Fruit fly (Drosophila melanogaster) whole organism, embryonic: Measurements from ENCODE around the gene CG33647.

Experiments used
- Asciz ChIP-seq: fragments of 200-800 bp; sonication (Bioruptor generic); optimal IDR thresholded peaks from 2 replicates; lab custom pipeline; 2017; ENCODE audit warnings: missing biosample characterization, mild to moderate bottlenecking, missing genetic modification characterization, missing genetic modification reagents
- Blimp-1 ChIP-seq: fragments of 200-800 bp; sonication (Bioruptor generic); optimal IDR thresholded peaks from 3 replicates; lab custom pipeline; 2018; ENCODE audit warnings: missing biosample characterization, missing genetic modification characterization, mild to moderate bottlenecking, moderate library complexity, missing genetic modification reagents
- CG10274 ChIP-seq: fragments of 200-800 bp; sonication (Bioruptor generic); optimal IDR thresholded peaks from 3 replicates; lab custom pipeline; 2017; ENCODE audit warnings: missing biosample characterization, mild to moderate bottlenecking, missing genetic modification characterization
- CG10366 ChIP-seq: fragments of 200-800 bp; sonication (Bioruptor generic); IDR thresholded peaks from 2 replicates; pipeline ENCODE4 v1.3.6; 2022; ENCODE audit warnings: missing biosample characterization, missing genetic modification characterization
- CG10431 ChIP-seq: fragments of 200-800 bp; sonication (Bioruptor generic); optimal IDR thresholded peaks from 3 replicates; lab custom pipeline; 2018; ENCODE audit warnings: missing biosample characterization, mild to moderate bottlenecking, missing genetic modification characterization
- CG11504 ChIP-seq: fragments of 200-800 bp; sonication (Bioruptor generic); optimal IDR thresholded peaks from 3 replicates; lab custom pipeline; 2019; ENCODE audit warnings: missing biosample characterization, mild to moderate bottlenecking, missing genetic modification characterization, moderate library complexity
- CG12659 ChIP-seq: fragments of 200-800 bp; sonication (Bioruptor generic); optimal IDR thresholded peaks from 3 replicates; lab custom pipeline; 2017; ENCODE audit warnings: mild to moderate bottlenecking, missing biosample characterization, missing genetic modification reagents, missing genetic modification characterization
- CG13287 ChIP-seq: fragments of 200-800 bp; sonication (Bioruptor generic); IDR thresholded peaks from 2 replicates; pipeline ENCODE4 v1.3.6; 2022; ENCODE audit warnings: missing biosample characterization, missing genetic modification characterization; ENCODE audit not compliant: partially characterized antibody
- CG13775 ChIP-seq: fragments of 200-800 bp; sonication (Bioruptor generic); optimal IDR thresholded peaks from 3 replicates; lab custom pipeline; 2017; ENCODE audit warnings: missing biosample characterization, mild to moderate bottlenecking, missing genetic modification characterization
- CG14710 ChIP-seq: fragments of 200-800 bp; sonication (Bioruptor generic); optimal IDR thresholded peaks from 3 replicates; lab custom pipeline; 2019; ENCODE audit warnings: missing biosample characterization, mild to moderate bottlenecking, missing genetic modification characterization, moderate library complexity
- CG15696 ChIP-seq: fragments of 200-800 bp; sonication (Bioruptor generic); optimal IDR thresholded peaks from 2 replicates; lab custom pipeline; 2019; ENCODE audit warnings: missing biosample characterization, mild to moderate bottlenecking, missing genetic modification characterization, moderate library complexity
- CG1647 ChIP-seq: fragments of 200-800 bp; sonication (Bioruptor generic); optimal IDR thresholded peaks from 3 replicates; lab custom pipeline; 2016; ENCODE audit warnings: missing biosample characterization, missing genetic modification characterization
- CG16813 ChIP-seq: fragments of 200-800 bp; sonication (Bioruptor generic); IDR thresholded peaks from 3 replicates; pipeline ENCODE4 v1.3.6; 2022; ENCODE audit warnings: missing biosample characterization, missing genetic modification characterization; ENCODE audit not compliant: partially characterized antibody
- CG18599 ChIP-seq: fragments of 200-800 bp; sonication (Bioruptor generic); optimal IDR thresholded peaks from 3 replicates; lab custom pipeline; 2017; ENCODE audit warnings: missing biosample characterization, missing genetic modification characterization, mild to moderate bottlenecking, moderate library complexity, missing genetic modification reagents
- CG5245 ChIP-seq: fragments of 200-800 bp; sonication (Bioruptor generic); optimal IDR thresholded peaks from 3 replicates; lab custom pipeline; 2016; ENCODE audit warnings: missing biosample characterization, missing genetic modification characterization
- CG7271 ChIP-seq: fragments of 200-800 bp; sonication (Bioruptor generic); optimal IDR thresholded peaks from 2 replicates; lab custom pipeline; 2018; ENCODE audit warnings: missing biosample characterization, mild to moderate bottlenecking, missing genetic modification characterization, moderate library complexity
- CG7556 ChIP-seq: fragments of 200-800 bp; sonication (Bioruptor generic); optimal IDR thresholded peaks from 2 replicates; lab custom pipeline; 2017; ENCODE audit warnings: missing biosample characterization, mild to moderate bottlenecking, missing genetic modification characterization
- D19A ChIP-seq: fragments of 200-800 bp; optimal IDR thresholded peaks from 3 replicates; lab custom pipeline; 2019; ENCODE audit warnings: missing biosample characterization, mild to moderate bottlenecking, missing genetic modification characterization, moderate library complexity
- Drgx ChIP-seq: fragments of 200-800 bp; sonication (Bioruptor generic); IDR thresholded peaks from 2 replicates; pipeline ENCODE4 v1.3.6; 2022; ENCODE audit warnings: missing biosample characterization, missing genetic modification characterization
- Eip74EF ChIP-seq, 2 experiments: fragments of 200-800 bp in 1 of 2; fragments of >200 bp in 1 of 2; sonication (Bioruptor generic) in 1 of 2; optimal IDR thresholded peaks; 2 replicates each; lab custom pipeline; 2017 to 2019; ENCODE audit warnings: missing biosample characterization in 2 of 2, missing genetic modification characterization in 2 of 2, mild to moderate bottlenecking in 1 of 2, moderate library complexity in 1 of 2
- Hr78 ChIP-seq, 2 experiments: fragments of 200-800 bp in 1 of 2; fragments of >200 bp in 1 of 2; sonication (Bioruptor generic) in 1 of 2; optimal IDR thresholded peaks; 2 replicates each; lab custom pipeline; 2017 to 2019; ENCODE audit warnings: missing biosample characterization in 2 of 2, missing genetic modification characterization in 2 of 2, mild to moderate bottlenecking in 1 of 2, moderate library complexity in 1 of 2
- Oli ChIP-seq: fragments of 200-800 bp; sonication (Bioruptor generic); optimal IDR thresholded peaks from 2 replicates; lab custom pipeline; 2018; ENCODE audit warnings: missing biosample characterization, mild to moderate bottlenecking, missing genetic modification characterization, moderate library complexity
- PHDP ChIP-seq: fragments of 200-800 bp; sonication (Bioruptor generic); optimal IDR thresholded peaks from 3 replicates; lab custom pipeline; 2018; ENCODE audit warnings: missing biosample characterization, mild to moderate bottlenecking, missing genetic modification characterization, moderate library complexity
- Pdp1 ChIP-seq, 2 experiments: fragments of 200-800 bp; sonication (Bioruptor generic); optimal IDR thresholded peaks; 3 replicates each; lab custom pipeline; 2016; ENCODE audit warnings: missing biosample characterization in 2 of 2, missing genetic modification characterization in 2 of 2, mild to moderate bottlenecking in 1 of 2, moderate library complexity in 1 of 2
- Sox102F ChIP-seq: fragments of 200-800 bp; sonication (Bioruptor generic); optimal IDR thresholded peaks from 2 replicates; lab custom pipeline; 2018; ENCODE audit warnings: missing biosample characterization, mild to moderate bottlenecking, missing genetic modification characterization, moderate library complexity
- Xrp1 ChIP-seq: fragments of 200-800 bp; sonication (Bioruptor generic); IDR thresholded peaks from 2 replicates; pipeline ENCODE4 v1.3.6; 2022; ENCODE audit warnings: missing biosample characterization, missing genetic modification characterization
- abd-A ChIP-seq: fragments of 200-800 bp; sonication (Bioruptor generic); optimal IDR thresholded peaks from 3 replicates; lab custom pipeline; 2019; ENCODE audit warnings: missing biosample characterization, mild to moderate bottlenecking, missing genetic modification characterization, moderate library complexity
- crol ChIP-seq: fragments of 200-800 bp; sonication (Bioruptor generic); IDR thresholded peaks from 2 replicates; pipeline ENCODE4 v1.3.6; 2022; ENCODE audit warnings: missing biosample characterization, missing genetic modification characterization
- dmrt11E ChIP-seq: fragments of 200-800 bp; sonication (Bioruptor generic); optimal IDR thresholded peaks from 3 replicates; lab custom pipeline; 2018; ENCODE audit warnings: missing biosample characterization, mild to moderate bottlenecking, missing genetic modification characterization, moderate library complexity
- gem ChIP-seq: fragments of 200-800 bp; sonication (Bioruptor generic); optimal IDR thresholded peaks from 2 replicates; lab custom pipeline; 2019; ENCODE audit warnings: missing biosample characterization, mild to moderate bottlenecking, missing genetic modification characterization, moderate library complexity
- grau ChIP-seq: fragments of 200-800 bp; optimal IDR thresholded peaks from 3 replicates; lab custom pipeline; 2019; ENCODE audit warnings: missing biosample characterization, mild to moderate bottlenecking, missing genetic modification characterization, moderate library complexity
- kni ChIP-seq: fragments of 200-800 bp; sonication (Bioruptor generic); optimal IDR thresholded peaks from 3 replicates; lab custom pipeline; 2017; ENCODE audit warnings: mild to moderate bottlenecking, missing biosample characterization, missing genetic modification reagents, missing genetic modification characterization
- salm ChIP-seq: fragments of 200-800 bp; sonication (Bioruptor generic); optimal IDR thresholded peaks from 2 replicates; lab custom pipeline; 2018; ENCODE audit warnings: missing biosample characterization, mild to moderate bottlenecking, missing genetic modification characterization
- sd ChIP-seq: fragments of 200-800 bp; sonication (Bioruptor generic); optimal IDR thresholded peaks from 3 replicates; lab custom pipeline; 2018; ENCODE audit warnings: missing biosample characterization, mild to moderate bottlenecking, missing genetic modification characterization, moderate library complexity
- sim ChIP-seq: fragments of 200-800 bp; sonication (Bioruptor generic); IDR thresholded peaks from 2 replicates; pipeline ENCODE4 v1.3.6; 2022; ENCODE audit warnings: missing biosample characterization, missing genetic modification characterization
- sob ChIP-seq: fragments of 200-800 bp; sonication (Bioruptor generic); IDR thresholded peaks from 2 replicates; pipeline ENCODE4 v1.3.6; 2022; ENCODE audit warnings: missing biosample characterization, missing genetic modification characterization
- sr ChIP-seq: fragments of 200-800 bp; sonication (Bioruptor generic); IDR thresholded peaks from 3 replicates; pipeline ENCODE4 v1.3.6; 2022; ENCODE audit warnings: missing biosample characterization, missing genetic modification characterization
- stc ChIP-seq: fragments of 200-800 bp; sonication (Bioruptor generic); IDR thresholded peaks from 2 replicates; pipeline ENCODE4 v1.3.6; 2022; ENCODE audit warnings: missing biosample characterization, missing genetic modification characterization
- tio ChIP-seq: fragments of 200-800 bp; sonication (Bioruptor generic); optimal IDR thresholded peaks from 2 replicates; lab custom pipeline; 2017; ENCODE audit warnings: missing biosample characterization, missing genetic modification characterization, inconsistent platforms
- twi ChIP-seq: fragments of 200-800 bp; optimal IDR thresholded peaks from 2 replicates; lab custom pipeline; 2019; ENCODE audit warnings: missing biosample characterization, mild to moderate bottlenecking, missing genetic modification characterization, moderate library complexity
- tx ChIP-seq: fragments of 200-800 bp; sonication (Bioruptor generic); optimal IDR thresholded peaks from 2 replicates; lab custom pipeline; 2016; ENCODE audit warnings: missing biosample characterization, missing genetic modification characterization

The CG33647 gene

DNA sequence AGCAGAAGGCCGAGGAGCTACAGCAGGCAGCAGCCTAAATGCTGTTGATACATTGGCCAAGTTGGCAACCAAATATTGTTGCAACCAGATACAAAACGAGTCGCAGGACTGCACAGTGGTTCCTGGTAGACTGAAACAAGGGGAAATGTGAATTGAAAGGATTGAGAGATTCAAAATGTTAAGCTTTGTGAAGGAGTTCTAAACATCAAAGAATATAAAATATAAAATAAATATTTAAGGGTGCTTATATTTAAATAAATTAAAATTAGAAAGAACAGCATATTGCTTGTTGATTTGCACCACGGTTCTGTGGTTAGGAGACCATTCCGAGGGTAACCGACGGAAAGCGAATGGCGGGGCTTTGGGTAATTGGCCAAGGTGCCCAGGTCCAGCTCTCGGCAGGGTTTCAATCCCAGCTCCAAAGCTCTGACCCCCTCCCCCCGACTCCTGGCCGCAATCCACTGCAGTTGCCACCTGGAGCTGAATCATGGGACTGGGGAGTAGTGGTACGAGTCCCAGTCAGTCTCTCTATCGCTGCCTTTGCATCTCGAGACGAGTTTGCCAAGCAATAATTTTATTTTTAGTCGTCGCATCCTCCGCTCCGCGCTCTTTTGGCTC lies 42.0 kb upstream of the CG33647 start (continued):
- no peak for TF ChIP-seq CG16813 (GFP tag; lab: Robert Waterston, UW)
- peak; percentile 21 for TF ChIP-seq CG14710 (tag; lab: Kevin White, UChicago)
- TF ChIP-seq CG10274 (GFP tag; lab: Kevin White, UChicago) = no peak
- no peak for TF ChIP-seq tx (GFP tag; lab: Kevin White, UChicago)
- no peak for TF ChIP-seq tio (GFP tag; lab: Kevin White, UChicago)
- no peak for TF ChIP-seq CG1647
- peak; percentile 0 for TF ChIP-seq PHDP (tag; lab: Kevin White, UChicago)
- peak; percentile 11 for TF ChIP-seq CG18599 (GFP tag; lab: Kevin White, UChicago)
- 0 out of 2 replicates have a peak, but pooled peaks have one; percentile 8 for TF ChIP-seq sob (GFP tag; lab: Robert Waterston, UW)
- TF ChIP-seq Pdp1 (GFP tag; optimal IDR thresholded peaks at IDR 0.05; lab: Kevin White, UChicago) = no peak
- peak; percentile 57 for TF ChIP-seq gem (tag; lab: Kevin White, UChicago)
- TF ChIP-seq D19A (tag; lab: Kevin White, UChicago) = peak; percentile 31
- TF ChIP-seq Drgx (GFP tag; lab: Robert Waterston, UW) = peak; percentile 90
- no peak for TF ChIP-seq CG10366 (GFP tag; lab: Robert Waterston, UW)
- TF ChIP-seq Xrp1 (GFP tag; lab: Robert Waterston, UW) = peak; percentile 33; the same call in 1 of the 2 replicates
- no peak for TF ChIP-seq Hr78 (GFP tag; optimal IDR thresholded peaks at IDR 0.05; lab: Kevin White, UChicago)
- no peak for TF ChIP-seq CG10431 (GFP tag; lab: Kevin White, UChicago)
- peak; percentile 26 for TF ChIP-seq grau
- TF ChIP-seq salm (tag; lab: Kevin White, UChicago) = no peak
- peak; percentile 48 for TF ChIP-seq Oli
- TF ChIP-seq CG13287 (GFP tag; lab: Robert Waterston, UW) = no peak
- TF ChIP-seq CG13775 (GFP tag; lab: Kevin White, UChicago) = peak; percentile 14
- TF ChIP-seq sim = no peak
- TF ChIP-seq Eip74EF (GFP tag; optimal IDR thresholded peaks at IDR 0.05; lab: Kevin White, UChicago) = no peak
- TF ChIP-seq Blimp-1 (GFP tag; lab: Kevin White, UChicago) = peak; percentile 12
- TF ChIP-seq CG11504 = peak; percentile 25
- no peak for TF ChIP-seq CG5245 (GFP tag; lab: Kevin White, UChicago)
- peak; percentile 26 for TF ChIP-seq Sox102F (GFP tag; lab: Kevin White, UChicago)
- TF ChIP-seq CG7271 (tag; lab: Kevin White, UChicago) = no peak
- no peak for TF ChIP-seq Asciz
- peak; percentile 64 for TF ChIP-seq dmrt11E (tag; lab: Kevin White, UChicago)
- TF ChIP-seq kni = no peak
- peak; percentile 24 for TF ChIP-seq CG7556 (GFP tag; lab: Kevin White, UChicago)
- TF ChIP-seq, all 482 proteins: peak for 50

DNA sequence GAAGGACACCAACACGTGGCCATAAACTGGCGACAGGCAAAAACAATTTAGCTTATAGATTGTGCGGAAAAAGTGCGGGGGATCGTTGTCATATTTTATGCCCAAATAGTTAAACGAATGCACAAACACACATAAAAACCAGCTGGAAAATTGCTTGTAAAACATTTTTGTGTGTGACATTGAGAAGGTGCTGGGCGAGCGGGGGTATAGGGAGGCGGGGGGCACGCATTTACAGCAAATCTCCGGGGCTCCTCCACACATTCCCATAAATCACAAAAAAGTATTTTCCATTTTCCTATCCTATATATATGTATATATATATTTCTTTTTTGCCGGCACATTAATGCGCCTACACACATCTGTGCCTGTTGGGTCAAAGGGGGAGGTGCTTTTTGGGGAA lies 40.0 kb upstream of the CG33647 start:
- TF ChIP-seq twi (tag; lab: Kevin White, UChicago) (peak; percentile 27), CG12659 (GFP tag; lab: Kevin White, UChicago) (no peak), sd (tag; lab: Kevin White, UChicago) (peak; percentile 83), stc (GFP tag; lab: Robert Waterston, UW) (0 out of 2 replicates have a peak, but pooled peaks have one; percentile 6), crol (GFP tag; lab: Robert Waterston, UW) (peak; percentile 77), abd-A (tag; lab: Kevin White, UChicago) (peak; percentile 38), CG15696 (no peak), sr (GFP tag; lab: Robert Waterston, UW) (peak; percentile 89)
